Fruit fly (Drosophila melanogaster): ENCODE measurements around the gene bcn92.

The bcn92 gene

dm6 chrX:2123013-2123964 lies 26.2 kb downstream of the bcn92 start, which contains the start of gene ph-d (continued):
- TF ChIP-seq CG6163 (GFP tag; IDR thresholded peaks at IDR 0.05), result peak; percentile 94
- no peak for TF ChIP-seq Eip93F (GFP tag; optimal IDR thresholded peaks at IDR 0.05)
- TF ChIP-seq cyc (GFP tag; optimal IDR thresholded peaks at IDR 0.05), result peak; percentile 47
- TF ChIP-seq CG8119 (GFP tag; IDR thresholded peaks at IDR 0.05), result peak; percentile 78; the same call in 2 of the 3 replicates
- TF ChIP-seq Sox14 (GFP tag; optimal IDR thresholded peaks at IDR 0.05), result peak; percentile 64
- TF ChIP-seq topi (GFP tag; optimal IDR thresholded peaks at IDR 0.05), result peak; percentile 52
- TF ChIP-seq Smox (GFP tag; optimal IDR thresholded peaks at IDR 0.05), result peak; percentile 52
- TF ChIP-seq Blimp-1 (GFP tag; optimal IDR thresholded peaks at IDR 0.05), result peak; percentile 30
- TF ChIP-seq CG34406 (GFP tag; optimal IDR thresholded peaks at IDR 0.05), result peak; percentile 13
- TF ChIP-seq fd59A (GFP tag; optimal IDR thresholded peaks at IDR 0.05), result peak; percentile 75
- peak; percentile 15 for TF ChIP-seq lz (GFP tag; optimal IDR thresholded peaks at IDR 0.05)
- peak; percentile 57 for TF ChIP-seq CG32006 (GFP tag; optimal IDR thresholded peaks at IDR 0.05)
- TF ChIP-seq dac (GFP tag; optimal IDR thresholded peaks at IDR 0.05), result peak; percentile 79
- TF ChIP-seq CG6792 (GFP tag; optimal IDR thresholded peaks at IDR 0.05), result no peak
- peak; percentile 20 for TF ChIP-seq CG3919 (GFP tag; optimal IDR thresholded peaks at IDR 0.05)
- no peak for TF ChIP-seq Sox15 (GFP tag; optimal IDR thresholded peaks at IDR 0.05)
- peak; percentile 77 for TF ChIP-seq dsx (GFP tag; optimal IDR thresholded peaks at IDR 0.05; ENCODE audit: poor library complexity, severe bottlenecking)
- TF ChIP-seq Eip78C (GFP tag), result peak; percentile 87
- peak; percentile 5 for TF ChIP-seq OdsH (GFP tag; optimal IDR thresholded peaks at IDR 0.05)
- TF ChIP-seq CG8319 (GFP tag; optimal IDR thresholded peaks at IDR 0.05), result peak; percentile 9
- TF ChIP-seq Hr38 (GFP tag; optimal IDR thresholded peaks at IDR 0.05), result no peak
- TF ChIP-seq CG6854 (GFP tag; optimal IDR thresholded peaks at IDR 0.05), result peak; percentile 67
- peak; percentile 60 for TF ChIP-seq CG10669 (GFP tag; optimal IDR thresholded peaks at IDR 0.05)
- peak; percentile 17 for TF ChIP-seq Ets21C (GFP tag; optimal IDR thresholded peaks at IDR 0.05)
- peak; percentile 51 for TF ChIP-seq Eip75B (GFP tag; optimal IDR thresholded peaks at IDR 0.05)
- peak; percentile 23 for TF ChIP-seq CG31627 (GFP tag; optimal IDR thresholded peaks at IDR 0.05)
- TF ChIP-seq Met (GFP tag; optimal IDR thresholded peaks at IDR 0.05), result peak; percentile 62
- TF ChIP-seq CG6276 (GFP tag; optimal IDR thresholded peaks at IDR 0.05), result peak; percentile 25
- TF ChIP-seq CG15336 (GFP tag; IDR thresholded peaks at IDR 0.05), result peak; percentile 85

- TF ChIP-seq eg (GFP tag; IDR thresholded peaks at IDR 0.05) (peak; percentile 60; the same call in 2 of the 3 replicates), topi (GFP tag; optimal IDR thresholded peaks at IDR 0.05) (peak; percentile 78), vri (GFP tag; optimal IDR thresholded peaks at IDR 0.05) (no peak), net (GFP tag; optimal IDR thresholded peaks at IDR 0.05) (peak; percentile 61), dsx (GFP tag; optimal IDR thresholded peaks at IDR 0.05; ENCODE audit: poor library complexity, severe bottlenecking) (peak; percentile 66), CG8319 (GFP tag; optimal IDR thresholded peaks at IDR 0.05) (peak; percentile 41), Hr4 (GFP tag; optimal IDR thresholded peaks at IDR 0.05) (peak; percentile 71), CG15336 (GFP tag; IDR thresholded peaks at IDR 0.05) (peak; percentile 70), Hr39 (GFP tag; optimal IDR thresholded peaks at IDR 0.05) (peak; percentile 80), CG10669 (GFP tag; optimal IDR thresholded peaks at IDR 0.05) (peak; percentile 65), OdsH (GFP tag; optimal IDR thresholded peaks at IDR 0.05) (peak; percentile 80), Eip75B (GFP tag; optimal IDR thresholded peaks at IDR 0.05) (peak; percentile 84), Gug (GFP tag; IDR thresholded peaks at IDR 0.05) (peak; percentile 48), CG8119 (GFP tag; IDR thresholded peaks at IDR 0.05) (peak; percentile 72), CG3032 (tag; optimal IDR thresholded peaks at IDR 0.05) (peak; percentile 65), CG11762 (GFP tag; optimal IDR thresholded peaks at IDR 0.05; ENCODE audit: insufficient read depth) (peak; percentile 65), CG6792 (GFP tag; optimal IDR thresholded peaks at IDR 0.05) (peak; percentile 73), Lpt (GFP tag; optimal IDR thresholded peaks at IDR 0.05) (peak; percentile 34), svp (GFP tag) (peak; percentile 94), Ets96B (tag; optimal IDR thresholded peaks at IDR 0.05) (peak; percentile 66), Eip78C (GFP tag) (peak; percentile 93), Sox102F (GFP tag; optimal IDR thresholded peaks at IDR 0.05) (peak; percentile 71), esn (GFP tag; optimal IDR thresholded peaks at IDR 0.05) (peak; percentile 72), Sox14 (GFP tag; optimal IDR thresholded peaks at IDR 0.05) (peak; percentile 84), Hr38 (GFP tag; optimal IDR thresholded peaks at IDR 0.05) (no peak), fkh (GFP tag; optimal IDR thresholded peaks at IDR 0.05) (no peak), CG6854 (GFP tag; optimal IDR thresholded peaks at IDR 0.05) (no peak), CG1621 (tag; optimal IDR thresholded peaks at IDR 0.05) (peak; percentile 26), Blimp-1 (GFP tag; optimal IDR thresholded peaks at IDR 0.05) (peak; percentile 94), fd59A (GFP tag; optimal IDR thresholded peaks at IDR 0.05) (peak; percentile 68)
Measured at dm6 chrX:2121716-2122601, 27.5 kb downstream of the bcn92 start.

Measured in whole organism, prepupa.